Worm (Caenorhabditis elegans): Measurements from ENCODE around the gene Y59A8A.8.

ce11 chrV:17831350-17831749 is 34.1 kb upstream of the Y59A8A.8 start, which contains the start of gene srh-303:
- TF ChIP-seq let-526 (GFP tag; IDR thresholded peaks at IDR 0.05), result no peak
- no peak for TF ChIP-seq zim-3 (tag; optimal IDR thresholded peaks at IDR 0.05)
- no peak for TF ChIP-seq cebp-1 (GFP tag; IDR thresholded peaks at IDR 0.05)
- no peak for TF ChIP-seq cebp-1 (tag; optimal IDR thresholded peaks at IDR 0.05)
- no peak for TF ChIP-seq madf-3 (GFP tag; IDR thresholded peaks at IDR 0.05)
